Worm (Caenorhabditis elegans): ENCODE results near the gene F56D6.23.

DNA sequence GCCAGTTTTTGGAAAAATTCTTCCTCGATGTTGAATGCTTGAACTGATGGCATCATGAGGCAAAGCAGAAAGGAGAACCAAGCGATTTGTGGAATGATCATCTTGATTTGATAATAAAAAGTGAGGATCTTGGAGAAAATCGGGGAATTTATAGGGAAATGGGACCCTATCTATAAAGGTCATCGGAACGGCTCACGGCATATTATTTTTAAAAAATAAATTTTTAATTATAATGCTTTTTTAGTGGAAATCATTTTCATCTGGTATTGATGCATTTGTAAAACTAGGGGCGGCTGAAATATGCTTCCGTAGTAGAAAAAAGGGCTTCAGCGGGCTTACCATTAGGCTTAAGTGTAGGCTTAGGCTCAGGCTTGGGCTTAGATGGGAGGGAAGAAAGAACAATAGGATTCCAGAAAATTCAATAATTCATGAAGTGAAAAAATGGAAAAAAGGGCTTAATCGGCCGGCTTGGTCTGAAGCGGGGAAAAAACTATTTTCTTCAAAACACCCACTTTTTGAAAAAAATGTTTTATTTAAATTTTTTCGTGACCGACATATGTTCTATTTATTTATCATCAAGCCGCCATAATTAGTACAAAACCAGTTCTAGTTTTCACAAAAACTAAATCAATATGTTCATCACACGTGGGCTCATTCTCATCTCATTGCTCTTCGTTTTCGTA, 10.6 kb upstream of the F56D6.23 start, which contains the start of the genes F56D6.22 and F56D6.12:
- TF ChIP-seq pes-1 (GFP tag; IDR thresholded peaks at IDR 0.05) (no peak), sea-1 (GFP tag; conservative IDR thresholded peaks at IDR 0.05) (no peak), ama-1 (optimal IDR thresholded peaks at IDR 0.05) (no peak), tbx-11 (GFP tag; IDR thresholded peaks at IDR 0.05) (no peak), ceh-36 (tag; optimal IDR thresholded peaks at IDR 0.05) (no peak), aly-1 (tag; optimal IDR thresholded peaks at IDR 0.05) (no peak), scrt-1 (GFP tag; IDR thresholded peaks at IDR 0.05) (no peak), flt-1 (GFP tag; IDR thresholded peaks at IDR 0.05) (no peak), ceh-13 (GFP tag; optimal IDR thresholded peaks at IDR 0.05) (no peak)
